Fruit fly (Drosophila melanogaster) whole organism, embryonic: ENCODE measurements around the gene Ogdh.

ENCODE experiments used
- Abd-B ChIP-seq: fragments of 200-800 bp; sonication (Bioruptor generic); optimal IDR thresholded peaks from 2 replicates; lab custom pipeline; 2018; ENCODE audit warnings: missing biosample characterization, mild to moderate bottlenecking, missing genetic modification characterization, moderate library complexity
- Atf6 ChIP-seq: fragments of 200-800 bp; sonication (Bioruptor generic); IDR thresholded peaks from 2 replicates; pipeline ENCODE4 v1.3.6; 2022; ENCODE audit warnings: missing biosample characterization, missing genetic modification characterization
- CG10147 ChIP-seq: fragments of 200-800 bp; sonication (Bioruptor generic); optimal IDR thresholded peaks from 2 replicates; lab custom pipeline; 2019; ENCODE audit warnings: missing biosample characterization, mild to moderate bottlenecking, missing genetic modification characterization, moderate library complexity
- CG10431 ChIP-seq: fragments of 200-800 bp; sonication (Bioruptor generic); optimal IDR thresholded peaks from 3 replicates; lab custom pipeline; 2018; ENCODE audit warnings: missing biosample characterization, mild to moderate bottlenecking, missing genetic modification characterization
- CG11456 ChIP-seq: fragments of 200-800 bp; sonication (Bioruptor generic); IDR thresholded peaks from 3 replicates; pipeline ENCODE4 v1.3.6; 2022; ENCODE audit warnings: missing biosample characterization, missing genetic modification characterization
- CG12155 ChIP-seq: fragments of 200-800 bp; sonication (Bioruptor generic); optimal IDR thresholded peaks from 3 replicates; lab custom pipeline; 2016; ENCODE audit warnings: missing biosample characterization, missing genetic modification characterization
- CG12219 ChIP-seq: fragments of 200-800 bp; sonication (Bioruptor generic); optimal IDR thresholded peaks from 3 replicates; lab custom pipeline; 2018; ENCODE audit warnings: missing biosample characterization, mild to moderate bottlenecking, missing genetic modification characterization
- CG12659 ChIP-seq: fragments of 200-800 bp; sonication (Bioruptor generic); optimal IDR thresholded peaks from 3 replicates; lab custom pipeline; 2017; ENCODE audit warnings: mild to moderate bottlenecking, missing biosample characterization, missing genetic modification reagents, missing genetic modification characterization
- CG1647 ChIP-seq: fragments of 200-800 bp; sonication (Bioruptor generic); optimal IDR thresholded peaks from 3 replicates; lab custom pipeline; 2016; ENCODE audit warnings: missing biosample characterization, missing genetic modification characterization
- CG17328 ChIP-seq: fragments of 200-800 bp; sonication (Bioruptor generic); IDR thresholded peaks from 2 replicates; pipeline ENCODE4 v1.3.6; 2022; ENCODE audit warnings: missing biosample characterization, missing genetic modification characterization
- CG17568 ChIP-seq: fragments of 200-800 bp; sonication (Bioruptor generic); optimal IDR thresholded peaks from 2 replicates; lab custom pipeline; 2018; ENCODE audit warnings: missing biosample characterization, mild to moderate bottlenecking, missing genetic modification characterization, moderate library complexity
- CG17802 ChIP-seq: fragments of 200-800 bp; sonication (Bioruptor generic); optimal IDR thresholded peaks from 2 replicates; lab custom pipeline; 2018; ENCODE audit warnings: missing biosample characterization, mild to moderate bottlenecking, missing genetic modification characterization, moderate library complexity
- CG17912 ChIP-seq: fragments of 200-800 bp; sonication (Bioruptor generic); optimal IDR thresholded peaks from 2 replicates; lab custom pipeline; 2018; ENCODE audit warnings: missing biosample characterization, mild to moderate bottlenecking, missing genetic modification characterization
- CG18476 ChIP-seq: fragments of 200-800 bp; sonication (Bioruptor generic); optimal IDR thresholded peaks from 2 replicates; lab custom pipeline; 2016; ENCODE audit warnings: missing biosample characterization, mild to moderate bottlenecking, missing genetic modification characterization
- CG18764 ChIP-seq: fragments of 200-800 bp; sonication (Bioruptor generic); optimal IDR thresholded peaks from 3 replicates; lab custom pipeline; 2016; ENCODE audit warnings: missing biosample characterization, missing genetic modification characterization
- CG33557 ChIP-seq: fragments of 200-800 bp; sonication (Bioruptor generic); optimal IDR thresholded peaks from 2 replicates; lab custom pipeline; 2019; ENCODE audit warnings: missing biosample characterization, mild to moderate bottlenecking, missing genetic modification characterization, moderate library complexity
- CG3407 ChIP-seq: fragments of 200-800 bp; sonication (Bioruptor generic); optimal IDR thresholded peaks from 2 replicates; lab custom pipeline; 2018; ENCODE audit warnings: missing biosample characterization, mild to moderate bottlenecking, missing genetic modification characterization
- CG3995 ChIP-seq: fragments of 200-800 bp; sonication (Bioruptor generic); optimal IDR thresholded peaks from 3 replicates; lab custom pipeline; 2016; ENCODE audit warnings: missing biosample characterization, missing genetic modification characterization
- CG4404 ChIP-seq: fragments of 200-800 bp; sonication (Bioruptor generic); IDR thresholded peaks from 2 replicates; pipeline ENCODE4 v1.3.6; 2022; ENCODE audit warnings: missing biosample characterization, missing genetic modification characterization
- CG7839 ChIP-seq: fragments of 200-800 bp; sonication (Bioruptor generic); optimal IDR thresholded peaks from 3 replicates; lab custom pipeline; 2018; ENCODE audit warnings: missing biosample characterization, mild to moderate bottlenecking, missing genetic modification characterization, moderate library complexity
- CG8478 ChIP-seq: fragments of >200 bp; optimal IDR thresholded peaks from 2 replicates; lab custom pipeline; 2018
- CG8924 ChIP-seq: fragments of 200-800 bp; optimal IDR thresholded peaks from 3 replicates; lab custom pipeline; 2019; ENCODE audit warnings: missing biosample characterization, mild to moderate bottlenecking, missing genetic modification characterization, moderate library complexity
- Deaf1 ChIP-seq: fragments of 200-800 bp; optimal IDR thresholded peaks from 3 replicates; lab custom pipeline; 2019; ENCODE audit warnings: missing biosample characterization, mild to moderate bottlenecking, missing genetic modification characterization, moderate library complexity
- Dref ChIP-seq: fragments of 200-800 bp; sonication (Bioruptor generic); IDR thresholded peaks from 2 replicates; pipeline ENCODE4 v1.3.6; 2022; ENCODE audit warnings: missing biosample characterization, missing genetic modification characterization
- Fer1 ChIP-seq: fragments of 200-800 bp; sonication (Bioruptor generic); optimal IDR thresholded peaks from 2 replicates; lab custom pipeline; 2017; ENCODE audit warnings: missing biosample characterization, mild to moderate bottlenecking, missing genetic modification characterization
- HLH54F ChIP-seq: fragments of 200-800 bp; sonication (Bioruptor generic); optimal IDR thresholded peaks from 3 replicates; lab custom pipeline; 2016; ENCODE audit warnings: missing biosample characterization, missing genetic modification characterization
- HLHmδ ChIP-seq: fragments of 200-800 bp; sonication (Bioruptor generic); optimal IDR thresholded peaks from 2 replicates; lab custom pipeline; 2018; ENCODE audit warnings: missing biosample characterization, mild to moderate bottlenecking, missing genetic modification characterization, moderate library complexity
- Hr3 ChIP-seq: fragments of 200-800 bp; sonication (Bioruptor generic); optimal IDR thresholded peaks from 3 replicates; lab custom pipeline; 2016; ENCODE audit warnings: missing biosample characterization, missing genetic modification characterization
- Jarid2 ChIP-seq: fragments of 200-800 bp; sonication (Bioruptor generic); optimal IDR thresholded peaks from 3 replicates; lab custom pipeline; 2017; ENCODE audit warnings: mild to moderate bottlenecking, missing biosample characterization, missing genetic modification reagents, missing genetic modification characterization
- MESR4 ChIP-seq: fragments of 200-800 bp; sonication (Bioruptor generic); optimal IDR thresholded peaks from 2 replicates; lab custom pipeline; 2018; ENCODE audit warnings: missing biosample characterization, mild to moderate bottlenecking, missing genetic modification characterization, moderate library complexity
- MTF-1 ChIP-seq: fragments of 200-800 bp; sonication (Bioruptor generic); optimal IDR thresholded peaks from 2 replicates; lab custom pipeline; 2018; ENCODE audit warnings: missing biosample characterization, mild to moderate bottlenecking, missing genetic modification characterization, borderline replicate concordance
- NFAT ChIP-seq: fragments of 200-800 bp; sonication (Bioruptor generic); IDR thresholded peaks from 2 replicates; pipeline ENCODE4 v1.3.6; 2022; ENCODE audit warnings: missing biosample characterization, missing genetic modification characterization
- Ptx1 ChIP-seq: fragments of 200-800 bp; sonication (Bioruptor generic); IDR thresholded peaks from 2 replicates; pipeline ENCODE4 v1.3.6; 2022; ENCODE audit warnings: missing biosample characterization, missing genetic modification characterization
- ato ChIP-seq: fragments of 200-800 bp; sonication (Bioruptor generic); IDR thresholded peaks from 2 replicates; pipeline ENCODE4 v1.3.6; 2022; ENCODE audit warnings: missing biosample characterization, missing genetic modification characterization; ENCODE audit not compliant: partially characterized antibody
- cas ChIP-seq: fragments of 200-800 bp; sonication (Bioruptor generic); IDR thresholded peaks from 2 replicates; pipeline ENCODE4 v1.3.6; 2022; ENCODE audit warnings: missing biosample characterization, missing genetic modification characterization
- crc ChIP-seq: fragments of 200-800 bp; sonication (Bioruptor generic); optimal IDR thresholded peaks from 2 replicates; lab custom pipeline; 2016; ENCODE audit warnings: missing biosample characterization, missing genetic modification characterization
- crol ChIP-seq: fragments of 200-800 bp; sonication (Bioruptor generic); IDR thresholded peaks from 2 replicates; pipeline ENCODE4 v1.3.6; 2022; ENCODE audit warnings: missing biosample characterization, missing genetic modification characterization
- dati ChIP-seq: fragments of 200-800 bp; sonication (Bioruptor generic); IDR thresholded peaks from 2 replicates; pipeline ENCODE4 v1.3.6; 2022; ENCODE audit warnings: missing biosample characterization, missing genetic modification characterization
- eve ChIP-seq, 2 experiments: fragments of >200 bp; optimal IDR thresholded peaks; 2 replicates each; lab custom pipeline; 2017; ENCODE audit warnings: missing biosample characterization in 2 of 2, missing genetic modification characterization in 2 of 2
- gcm2 ChIP-seq: fragments of 200-800 bp; sonication (Bioruptor generic); optimal IDR thresholded peaks from 2 replicates; lab custom pipeline; 2016; ENCODE audit warnings: missing biosample characterization, missing genetic modification characterization
- gfzf ChIP-seq: fragments of 200-800 bp; sonication (Bioruptor generic); optimal IDR thresholded peaks from 2 replicates; lab custom pipeline; 2016; ENCODE audit warnings: missing biosample characterization, mild to moderate bottlenecking, missing genetic modification characterization, moderate library complexity
- h ChIP-seq: fragments of >200 bp; optimal IDR thresholded peaks from 2 replicates; lab custom pipeline; 2017
- jumu ChIP-seq: fragments of 200-800 bp; sonication (Bioruptor generic); optimal IDR thresholded peaks from 3 replicates; lab custom pipeline; 2016; ENCODE audit warnings: missing biosample characterization, missing genetic modification characterization
- lmd ChIP-seq: fragments of 200-800 bp; sonication (Bioruptor generic); IDR thresholded peaks from 2 replicates; pipeline ENCODE4 v1.3.6; 2022; ENCODE audit warnings: missing biosample characterization, missing genetic modification characterization
- nerfin-1 ChIP-seq: fragments of 200-800 bp; sonication (Bioruptor generic); optimal IDR thresholded peaks from 3 replicates; lab custom pipeline; 2019; ENCODE audit warnings: missing biosample characterization, mild to moderate bottlenecking, missing genetic modification characterization, moderate library complexity
- pros ChIP-seq: fragments of 200-800 bp; sonication (Bioruptor generic); optimal IDR thresholded peaks from 3 replicates; lab custom pipeline; 2019; ENCODE audit warnings: missing biosample characterization, mild to moderate bottlenecking, missing genetic modification characterization, moderate library complexity
- scrt ChIP-seq: fragments of 200-800 bp; sonication (Bioruptor generic); optimal IDR thresholded peaks from 2 replicates; lab custom pipeline; 2018; ENCODE audit warnings: missing biosample characterization, mild to moderate bottlenecking, missing genetic modification characterization, moderate library complexity
- ssp ChIP-seq: fragments of 200-800 bp; sonication (Bioruptor generic); IDR thresholded peaks from 2 replicates; pipeline ENCODE4 v1.3.6; 2022; ENCODE audit warnings: missing biosample characterization, missing genetic modification characterization
- trem ChIP-seq: fragments of 200-800 bp; optimal IDR thresholded peaks from 3 replicates; lab custom pipeline; 2019; ENCODE audit warnings: missing biosample characterization, mild to moderate bottlenecking, missing genetic modification characterization, moderate library complexity
- tup ChIP-seq: fragments of 200-800 bp; sonication (Bioruptor generic); optimal IDR thresholded peaks from 2 replicates; lab custom pipeline; 2016; ENCODE audit warnings: missing biosample characterization, mild to moderate bottlenecking, missing genetic modification characterization, moderate library complexity

Gene Ogdh

dm6 chr3L:17012017-17012719 is 57.5 kb downstream of the Ogdh start, which contains the start of gene CG3764 (continued):
- TF ChIP-seq pros (GFP tag; lab: Kevin White, UChicago) (peak; percentile 49), HLH54F (GFP tag; lab: Kevin White, UChicago) (peak; percentile 44), CG10147 (peak; percentile 73), CG11456 (GFP tag; lab: Robert Waterston, UW) (peak; percentile 75; the same call in 2 of the 3 replicates), CG18764 (peak; percentile 71), h (lab: Kevin White, UChicago) (no peak), jumu (GFP tag; lab: Kevin White, UChicago) (peak; percentile 65), CG10431 (GFP tag; lab: Kevin White, UChicago) (peak; percentile 86), crc (GFP tag; lab: Kevin White, UChicago) (peak; percentile 34), CG7839 (tag; lab: Kevin White, UChicago) (peak; percentile 58), CG3407 (GFP tag; lab: Kevin White, UChicago) (peak; percentile 89), MESR4 (peak; percentile 77), CG17328 (GFP tag; lab: Robert Waterston, UW) (peak; percentile 76), HLHmδ (GFP tag; lab: Kevin White, UChicago) (peak; percentile 94), CG8924 (peak; percentile 78), dati (GFP tag; lab: Robert Waterston, UW) (no peak), Abd-B (GFP tag; lab: Kevin White, UChicago) (peak; percentile 62), ato (GFP tag; lab: Robert Waterston, UW) (no peak), CG17568 (peak; percentile 82), gfzf (GFP tag; lab: Kevin White, UChicago) (peak; percentile 72), CG4404 (GFP tag; lab: Robert Waterston, UW) (peak; percentile 10; the same call in 1 of the 2 replicates), nerfin-1 (tag; lab: Kevin White, UChicago) (peak; percentile 80), Dref (GFP tag; lab: Robert Waterston, UW) (peak; percentile 45), Ptx1 (GFP tag; lab: Robert Waterston, UW) (peak; percentile 52; the same call in 1 of the 2 replicates), tup (peak; percentile 33), CG1647 (GFP tag; lab: Kevin White, UChicago) (peak; percentile 56), Jarid2 (peak; percentile 56), CG12155 (GFP tag; lab: Kevin White, UChicago) (no peak), CG18476 (GFP tag; lab: Kevin White, UChicago) (peak; percentile 37), MTF-1 (GFP tag; lab: Kevin White, UChicago) (peak; percentile 88), ssp (GFP tag; lab: Robert Waterston, UW) (no peak), CG12659 (GFP tag; lab: Kevin White, UChicago) (peak; percentile 95), trem (tag; lab: Kevin White, UChicago) (peak; percentile 85), CG12219 (GFP tag; lab: Kevin White, UChicago) (peak; percentile 76), NFAT (GFP tag; lab: Robert Waterston, UW) (0 out of 2 replicates have a peak, but pooled peaks have one; percentile 6), scrt (GFP tag; lab: Kevin White, UChicago) (peak; percentile 73), CG8478 (no peak), CG3995 (peak; percentile 54), eve (GFP tag; optimal IDR thresholded peaks at IDR 0.05; lab: Kevin White, UChicago) (no peak), Atf6 (0 out of 2 replicates have a peak, but pooled peaks have one; percentile 53), Hr3 (no peak), CG33557 (GFP tag; lab: Kevin White, UChicago) (peak; percentile 82), gcm2 (GFP tag; lab: Kevin White, UChicago) (peak; percentile 36), cas (GFP tag; lab: Robert Waterston, UW) (no peak), Fer1 (GFP tag; lab: Kevin White, UChicago) (peak; percentile 90), CG17802 (tag; lab: Kevin White, UChicago) (peak; percentile 72), lmd (GFP tag; lab: Robert Waterston, UW) (peak; percentile 45; the same call in 1 of the 2 replicates), CG17912 (GFP tag; lab: Kevin White, UChicago) (peak; percentile 98), crol (GFP tag; lab: Robert Waterston, UW) (no peak), Deaf1 (peak; percentile 55)
